Fruit fly (Drosophila melanogaster) whole organism, embryonic: ENCODE data around the gene CG33108.

Source experiments
- ATbp ChIP-seq: fragments of 200-800 bp; sonication (Bioruptor generic); optimal IDR thresholded peaks from 2 replicates; lab custom pipeline; 2017; ENCODE audit warnings: missing biosample characterization, mild to moderate bottlenecking, missing genetic modification characterization, missing genetic modification reagents
- Awh ChIP-seq: fragments of 200-800 bp; sonication (Bioruptor generic); IDR thresholded peaks from 2 replicates; pipeline ENCODE4, ENCODE4 v1.3.6; 2022; ENCODE audit warnings: missing biosample characterization, missing genetic modification characterization
- BEAF-32 ChIP-seq: fragments of 200-800 bp; sonication (Bioruptor generic); optimal IDR thresholded peaks from 3 replicates; lab custom pipeline; 2017; ENCODE audit warnings: missing biosample characterization, missing genetic modification characterization, mild to moderate bottlenecking, moderate library complexity, missing genetic modification reagents
- Bgb ChIP-seq: fragments of 200-800 bp; sonication (Bioruptor generic); IDR thresholded peaks from 2 replicates; pipeline ENCODE4 v1.3.6; 2022; ENCODE audit warnings: missing biosample characterization, missing genetic modification characterization; ENCODE audit not compliant: partially characterized antibody
- CG10654 ChIP-seq: fragments of 200-800 bp; sonication (Bioruptor generic); optimal IDR thresholded peaks from 2 replicates; lab custom pipeline; 2016; ENCODE audit warnings: missing biosample characterization, missing genetic modification characterization
- CG10959 ChIP-seq: fragments of 200-800 bp; sonication (Bioruptor generic); IDR thresholded peaks from 2 replicates; pipeline ENCODE4 v1.3.6; 2022; ENCODE audit warnings: missing biosample characterization, missing genetic modification characterization
- CG11696 ChIP-seq: fragments of 200-800 bp; sonication (Bioruptor generic); IDR thresholded peaks from 2 replicates; pipeline ENCODE4 v1.3.6; 2022; ENCODE audit warnings: missing biosample characterization, missing genetic modification characterization
- CG12104 ChIP-seq: fragments of 200-800 bp; sonication (Bioruptor generic); optimal IDR thresholded peaks from 3 replicates; lab custom pipeline; 2016; ENCODE audit warnings: missing biosample characterization, missing genetic modification characterization
- CG13775 ChIP-seq: fragments of 200-800 bp; sonication (Bioruptor generic); optimal IDR thresholded peaks from 3 replicates; lab custom pipeline; 2017; ENCODE audit warnings: missing biosample characterization, mild to moderate bottlenecking, missing genetic modification characterization
- CG14050 ChIP-seq: fragments of 200-800 bp; sonication (Bioruptor generic); IDR thresholded peaks from 3 replicates; pipeline ENCODE4 v1.3.6; 2022; ENCODE audit warnings: missing biosample characterization, missing genetic modification characterization
- CG16863 ChIP-seq: fragments of 200-800 bp; sonication (Bioruptor generic); optimal IDR thresholded peaks from 3 replicates; lab custom pipeline; 2016; ENCODE audit warnings: missing biosample characterization, missing genetic modification characterization
- CG18011 ChIP-seq: fragments of 200-800 bp; sonication (Bioruptor generic); optimal IDR thresholded peaks from 2 replicates; lab custom pipeline; 2017; ENCODE audit warnings: missing biosample characterization, missing genetic modification characterization, mild to moderate bottlenecking, moderate library complexity, missing genotype
- CG2199 ChIP-seq: fragments of 200-800 bp; sonication (Bioruptor generic); IDR thresholded peaks from 3 replicates; pipeline ENCODE4 v1.3.6; 2022; ENCODE audit warnings: missing biosample characterization, missing genetic modification characterization
- CG31388 ChIP-seq: fragments of 200-800 bp; sonication (Bioruptor generic); optimal IDR thresholded peaks from 2 replicates; lab custom pipeline; 2016; ENCODE audit warnings: missing biosample characterization, missing genetic modification characterization
- CG31441 ChIP-seq: fragments of 200-800 bp; sonication (Bioruptor generic); IDR thresholded peaks from 2 replicates; pipeline ENCODE4 v1.3.6; 2022; ENCODE audit warnings: missing biosample characterization, missing genetic modification characterization
- CG4424 ChIP-seq: fragments of 200-800 bp; sonication (Bioruptor generic); optimal IDR thresholded peaks from 3 replicates; lab custom pipeline; 2016; ENCODE audit warnings: missing biosample characterization, missing genetic modification characterization
- CG6254 ChIP-seq: fragments of 200-800 bp; sonication (Bioruptor generic); optimal IDR thresholded peaks from 3 replicates; lab custom pipeline; 2017; ENCODE audit warnings: mild to moderate bottlenecking, missing biosample characterization, missing genetic modification reagents, missing genetic modification characterization
- CG6791 ChIP-seq: fragments of 200-800 bp; sonication (Bioruptor generic); IDR thresholded peaks from 3 replicates; pipeline ENCODE4 v1.3.6; 2022; ENCODE audit warnings: missing biosample characterization, missing genetic modification characterization; ENCODE audit not compliant: partially characterized antibody
- CG9215 ChIP-seq: fragments of 200-800 bp; sonication (Bioruptor generic); IDR thresholded peaks from 2 replicates; pipeline ENCODE4 v1.3.6; 2022; ENCODE audit warnings: missing biosample characterization, missing genetic modification characterization
- CG9876 ChIP-seq: fragments of 200-800 bp; sonication (Bioruptor generic); optimal IDR thresholded peaks from 2 replicates; lab custom pipeline; 2016; ENCODE audit warnings: missing biosample characterization, missing genetic modification characterization
- Dad ChIP-seq: fragments of 200-800 bp; sonication (Bioruptor generic); optimal IDR thresholded peaks from 3 replicates; lab custom pipeline; 2016; ENCODE audit warnings: missing biosample characterization, missing genetic modification characterization
- Ets65A ChIP-seq: fragments of 200-800 bp; sonication (Bioruptor generic); peaks from one replicate; lab custom pipeline; 2016; ENCODE audit warnings: missing biosample characterization, missing genetic modification characterization
- Lhr ChIP-seq: fragments of 200-800 bp; sonication (Bioruptor generic); optimal IDR thresholded peaks from 3 replicates; lab custom pipeline; 2017; ENCODE audit warnings: mild to moderate bottlenecking, missing biosample characterization, missing genetic modification reagents, missing genetic modification characterization
- MESR4 ChIP-seq: fragments of 200-800 bp; sonication (Bioruptor generic); optimal IDR thresholded peaks from 2 replicates; lab custom pipeline; 2018; ENCODE audit warnings: missing biosample characterization, mild to moderate bottlenecking, missing genetic modification characterization, moderate library complexity
- MTF-1 ChIP-seq: fragments of 200-800 bp; sonication (Bioruptor generic); optimal IDR thresholded peaks from 2 replicates; lab custom pipeline; 2018; ENCODE audit warnings: missing biosample characterization, mild to moderate bottlenecking, missing genetic modification characterization, borderline replicate concordance
- Mad ChIP-seq: fragments of 200-800 bp; sonication (Bioruptor generic); optimal IDR thresholded peaks from 2 replicates; lab custom pipeline; 2016; ENCODE audit warnings: missing biosample characterization, missing genetic modification characterization
- Neu2 ChIP-seq: fragments of 200-800 bp; sonication (Bioruptor generic); optimal IDR thresholded peaks from 3 replicates; lab custom pipeline; 2016; ENCODE audit warnings: missing biosample characterization, missing genetic modification characterization, borderline replicate concordance
- Oaz ChIP-seq: fragments of 200-800 bp; sonication (Bioruptor generic); IDR thresholded peaks from 2 replicates; pipeline ENCODE4 v1.3.6; 2022; ENCODE audit warnings: missing biosample characterization, missing genetic modification characterization
- Sox100B ChIP-seq: fragments of 200-800 bp; sonication (Bioruptor generic); optimal IDR thresholded peaks from 3 replicates; lab custom pipeline; 2018; ENCODE audit warnings: missing biosample characterization, mild to moderate bottlenecking, missing genetic modification characterization
- ab ChIP-seq: fragments of 200-800 bp; sonication (Bioruptor generic); optimal IDR thresholded peaks from 2 replicates; lab custom pipeline; 2016; ENCODE audit warnings: missing biosample characterization, missing genetic modification characterization
- ara ChIP-seq: fragments of 200-800 bp; sonication (Bioruptor generic); IDR thresholded peaks from 2 replicates; pipeline ENCODE4 v1.3.6; 2022; ENCODE audit warnings: missing biosample characterization, missing genetic modification characterization
- bigmax ChIP-seq: fragments of 200-800 bp; sonication (Bioruptor generic); optimal IDR thresholded peaks from 2 replicates; lab custom pipeline; 2018; ENCODE audit warnings: missing biosample characterization, mild to moderate bottlenecking, missing genetic modification characterization
- chm ChIP-seq: fragments of 200-800 bp; sonication (Bioruptor generic); IDR thresholded peaks from 2 replicates; pipeline ENCODE4 v1.3.6; 2022; ENCODE audit warnings: missing biosample characterization, missing genetic modification characterization
- dm ChIP-seq: fragments of 200-800 bp; sonication (Bioruptor generic); optimal IDR thresholded peaks from 3 replicates; lab custom pipeline; 2016; ENCODE audit warnings: missing biosample characterization, missing genetic modification characterization
- dysf ChIP-seq: fragments of 200-800 bp; sonication (Bioruptor generic); IDR thresholded peaks from 3 replicates; pipeline ENCODE4 v1.3.6; 2022; ENCODE audit warnings: missing biosample characterization, missing genetic modification characterization
- her ChIP-seq: fragments of 200-800 bp; sonication (Bioruptor generic); optimal IDR thresholded peaks from 2 replicates; lab custom pipeline; 2016; ENCODE audit warnings: missing biosample characterization, missing genetic modification characterization
- insv ChIP-seq, 2 experiments: fragments of 200-800 bp; sonication (Bioruptor generic); optimal IDR thresholded peaks; 3 replicates each; lab custom pipeline; 2016 to 2018; ENCODE audit warnings: missing biosample characterization in 2 of 2, missing genetic modification characterization in 2 of 2
- kah ChIP-seq: fragments of 200-800 bp; sonication (Bioruptor generic); optimal IDR thresholded peaks from 2 replicates; lab custom pipeline; 2018; ENCODE audit warnings: missing biosample characterization, mild to moderate bottlenecking, missing genetic modification characterization
- lov ChIP-seq, 2 experiments: fragments of 200-800 bp in 1 of 2; fragments of >200 bp in 1 of 2; sonication (Bioruptor generic) in 1 of 2; IDR thresholded peaks in 1 of 2; optimal IDR thresholded peaks in 1 of 2; 2 replicates in 1 of 2; 3 replicates in 1 of 2; pipeline versions ENCODE4 v1.3.6 to Lab custom; 2017 to 2022; ENCODE audit warnings: missing biosample characterization in 1 of 2, missing genetic modification characterization in 1 of 2
- mam ChIP-seq: fragments of 200-800 bp; sonication (Bioruptor generic); optimal IDR thresholded peaks from 3 replicates; lab custom pipeline; 2016; ENCODE audit warnings: missing biosample characterization, missing genetic modification characterization
- nmo ChIP-seq: fragments of 200-800 bp; sonication (Bioruptor generic); optimal IDR thresholded peaks from 2 replicates; lab custom pipeline; 2018; ENCODE audit warnings: missing biosample characterization, mild to moderate bottlenecking, missing genetic modification characterization, moderate library complexity
- odd ChIP-seq: fragments of 200-800 bp; sonication (Bioruptor generic); optimal IDR thresholded peaks from 2 replicates; lab custom pipeline; 2017; ENCODE audit warnings: missing biosample characterization, mild to moderate bottlenecking, missing genetic modification characterization
- p53 ChIP-seq: fragments of 200-800 bp; sonication (Bioruptor generic); optimal IDR thresholded peaks from 2 replicates; lab custom pipeline; 2016; ENCODE audit warnings: missing biosample characterization, missing genetic modification characterization
- pita ChIP-seq: fragments of 200-800 bp; sonication (Bioruptor generic); optimal IDR thresholded peaks from 2 replicates; lab custom pipeline; 2017; ENCODE audit warnings: missing biosample characterization, mild to moderate bottlenecking, missing genetic modification characterization
- pros ChIP-seq: fragments of 200-800 bp; sonication (Bioruptor generic); optimal IDR thresholded peaks from 3 replicates; lab custom pipeline; 2019; ENCODE audit warnings: missing biosample characterization, mild to moderate bottlenecking, missing genetic modification characterization, moderate library complexity
- rib ChIP-seq: fragments of 200-800 bp; sonication (Bioruptor generic); IDR thresholded peaks from 2 replicates; pipeline ENCODE4 v1.3.6; 2022; ENCODE audit warnings: missing biosample characterization, missing genetic modification characterization
- sc ChIP-seq, 3 experiments: fragments of >200 bp in 2 of 3; fragments of 200-800 bp in 1 of 3; sonication (Bioruptor generic) in 1 of 3; optimal IDR thresholded peaks; 2 replicates in 2 of 3; 3 replicates in 1 of 3; lab custom pipeline; 2017; ENCODE audit warnings: mild to moderate bottlenecking in 1 of 3, missing biosample characterization in 1 of 3, missing genetic modification characterization in 1 of 3, missing genetic modification reagents in 1 of 3
- twi ChIP-seq: fragments of 200-800 bp; optimal IDR thresholded peaks from 2 replicates; lab custom pipeline; 2019; ENCODE audit warnings: missing biosample characterization, mild to moderate bottlenecking, missing genetic modification characterization, moderate library complexity
- z ChIP-seq: fragments of 200-800 bp; sonication (Bioruptor generic); IDR thresholded peaks from 3 replicates; pipeline ENCODE4 v1.3.6; 2022; ENCODE audit warnings: missing biosample characterization, missing genetic modification characterization

Gene CG33108

DNA sequence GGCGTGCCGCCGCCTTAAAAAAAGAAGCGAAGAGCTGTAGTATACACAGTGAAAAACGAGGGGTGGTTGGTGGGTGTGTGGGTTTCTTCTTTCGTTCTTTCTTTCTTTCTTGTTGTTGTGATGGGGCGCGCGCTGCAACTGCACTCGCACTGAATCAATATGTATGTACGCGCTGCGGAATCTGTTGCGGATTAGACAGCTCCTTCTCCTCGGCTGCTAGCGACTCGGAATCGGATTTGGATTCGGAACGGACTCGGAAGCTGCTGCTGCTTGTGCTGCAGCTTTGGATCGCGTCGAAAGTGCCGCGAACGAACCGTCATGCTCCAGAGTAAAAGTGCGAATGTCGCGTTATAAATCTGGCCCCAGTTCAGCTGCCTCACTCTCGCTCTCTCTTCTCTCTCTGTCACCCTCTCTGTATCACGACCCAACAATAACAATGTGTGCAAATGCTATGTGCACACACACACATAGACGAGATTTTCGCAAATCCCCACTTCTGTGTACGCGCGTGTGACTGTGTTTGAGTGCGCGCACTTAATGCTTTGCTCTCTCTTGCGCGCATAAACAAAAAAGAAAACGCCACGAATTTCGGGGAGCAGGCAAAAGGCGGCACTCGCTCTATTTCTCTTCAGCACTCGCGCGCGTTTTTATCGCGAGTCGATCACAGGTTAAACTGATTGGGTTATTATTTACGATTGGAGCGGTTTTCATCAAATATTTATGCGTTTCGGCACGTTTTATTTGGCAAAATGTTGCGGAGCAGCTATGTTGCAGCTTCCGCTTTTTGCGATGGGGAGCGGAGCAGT is 35.8 kb downstream of the CG33108 start (continued):
- TF ChIP-seq CG31441 (no peak; the same call in 1 of the 2 replicates), insv (GFP tag; optimal IDR thresholded peaks at IDR 0.05; lab: Kevin White, UChicago) (no peak), CG9876 (GFP tag; lab: Kevin White, UChicago) (peak; percentile 29), CG10654 (GFP tag; lab: Kevin White, UChicago) (no peak), CG16863 (GFP tag; lab: Kevin White, UChicago) (no peak), mam (GFP tag; lab: Kevin White, UChicago) (no peak), CG11696 (GFP tag; lab: Robert Waterston, UW) (no peak), p53 (GFP tag; lab: Kevin White, UChicago) (no peak), Ets65A (no peak), Bgb (GFP tag; lab: Robert Waterston, UW) (no peak), Dad (no peak), CG2199 (GFP tag; lab: Robert Waterston, UW) (no peak), MTF-1 (peak; percentile 9), Mad (no peak), CG6791 (GFP tag; lab: Robert Waterston, UW) (no peak), nmo (GFP tag; lab: Kevin White, UChicago) (no peak), dysf (GFP tag; lab: Robert Waterston, UW) (no peak), her (no peak), lov (optimal IDR thresholded peaks at IDR 0.05; lab: Kevin White, UChicago) (no peak), lov (GFP tag; IDR thresholded peaks at IDR 0.05; lab: Robert Waterston, UW) (no peak), pita (GFP tag; lab: Kevin White, UChicago) (no peak), rib (GFP tag; lab: Robert Waterston, UW) (peak; percentile 98), Sox100B (GFP tag; lab: Kevin White, UChicago) (no peak), BEAF-32 (GFP tag; lab: Kevin White, UChicago) (no peak), CG31388 (GFP tag; lab: Kevin White, UChicago) (no peak), CG4424 (GFP tag; lab: Kevin White, UChicago) (no peak), kah (GFP tag; lab: Kevin White, UChicago) (no peak), Oaz (GFP tag; lab: Robert Waterston, UW) (no peak), twi (tag; lab: Kevin White, UChicago) (no peak), bigmax (GFP tag; lab: Kevin White, UChicago) (no peak), ATbp (GFP tag; lab: Kevin White, UChicago) (no peak), pros (no peak), Awh (GFP tag; lab: Robert Waterston, UW) (no peak), CG10959 (GFP tag; lab: Robert Waterston, UW) (no peak), Neu2 (no peak), CG12104 (GFP tag; lab: Kevin White, UChicago) (no peak), CG6254 (GFP tag; lab: Kevin White, UChicago) (no peak), chm (GFP tag; lab: Robert Waterston, UW) (peak; percentile 63), dm (no peak), MESR4 (peak; percentile 49), CG18011 (GFP tag; lab: Kevin White, UChicago) (no peak), CG13775 (GFP tag; lab: Kevin White, UChicago) (no peak), Lhr (GFP tag; lab: Kevin White, UChicago) (no peak), ab (no peak), CG9215 (no peak), z (no peak), ara (GFP tag; lab: Robert Waterston, UW) (no peak), CG14050 (0 out of 3 replicates have a peak, but pooled peaks have one; percentile 12), odd (GFP tag; lab: Kevin White, UChicago) (no peak), sc (optimal IDR thresholded peaks at IDR 0.05; lab: Kevin White, UChicago) (no peak), sc (GFP tag; optimal IDR thresholded peaks at IDR 0.05; lab: Kevin White, UChicago) (no peak)
